Worm (Caenorhabditis elegans) whole organism, mixed stage, embryonic: Measurements from ENCODE around the gene F55C5.10.

Source experiments
- ceh-43 ChIP-seq: fragments of 200-800 bp; sonication (Bioruptor generic); optimal IDR thresholded peaks from 2 replicates; lab custom pipeline; 2018; ENCODE audit warnings: mild to moderate bottlenecking, missing genetic modification characterization, moderate library complexity, missing compliant biosample characterization
- drap-1 ChIP-seq: fragments of 200-800 bp; sonication (Bioruptor generic); optimal IDR thresholded peaks from 3 replicates; lab custom pipeline; 2018; ENCODE audit warnings: mild to moderate bottlenecking, missing genetic modification characterization, missing compliant biosample characterization
- elt-3 ChIP-seq: fragments of 150-350 bp; optimal IDR thresholded peaks from 2 replicates; lab custom pipeline; 2014; ENCODE audit warnings: missing biosample characterization, missing genetic modification characterization
- flh-1 ChIP-seq: fragments of 200-800 bp; sonication (Bioruptor generic); optimal IDR thresholded peaks from 2 replicates; lab custom pipeline; 2018; ENCODE audit warnings: mild to moderate bottlenecking, missing genetic modification characterization, moderate library complexity, missing compliant biosample characterization
- ham-2 ChIP-seq: fragments of 200-800 bp; sonication (Bioruptor generic); optimal IDR thresholded peaks from 2 replicates; lab custom pipeline; 2018; ENCODE audit warnings: mild to moderate bottlenecking, missing genetic modification characterization, missing compliant biosample characterization
- mls-2 ChIP-seq: sonication (generic microtip); optimal IDR thresholded peaks from 2 replicates; lab custom pipeline; 2016; ENCODE audit warnings: mild to moderate bottlenecking, missing genetic modification characterization, moderate library complexity, missing compliant biosample characterization
- nhr-28 ChIP-seq: fragments of 150-350 bp; optimal IDR thresholded peaks from 2 replicates; lab custom pipeline; 2014; ENCODE audit warnings: missing biosample characterization, missing genetic modification characterization
- pha-4 ChIP-seq: fragments of 150-350 bp; optimal IDR thresholded peaks from 2 replicates; lab custom pipeline; 2018; ENCODE audit warnings: missing biosample characterization, missing genetic modification reagents, missing genetic modification characterization
- sem-2 ChIP-seq: fragments of 200-800 bp; sonication (Bioruptor generic); optimal IDR thresholded peaks from 2 replicates; lab custom pipeline; 2018; ENCODE audit warnings: mild to moderate bottlenecking, missing genetic modification characterization, missing compliant biosample characterization
- snpc-4 ChIP-seq: fragments of 150-350 bp; optimal IDR thresholded peaks from 2 replicates; lab custom pipeline; 2014; ENCODE audit warnings: missing biosample characterization, missing genetic modification characterization
- unc-120 ChIP-seq: sonication (generic microtip); optimal IDR thresholded peaks from 2 replicates; lab custom pipeline; 2017; ENCODE audit warnings: missing genetic modification characterization, missing compliant biosample characterization; ENCODE audit not compliant: poor library complexity, severe bottlenecking
- unc-62 ChIP-seq: fragments of 150-350 bp; optimal IDR thresholded peaks from 2 replicates; lab custom pipeline; 2014; ENCODE audit warnings: missing biosample characterization, missing genetic modification reagents, missing genetic modification characterization
- ztf-11 ChIP-seq: fragments of 150-350 bp; optimal IDR thresholded peaks from 2 replicates; lab custom pipeline; 2014; ENCODE audit warnings: missing biosample characterization, missing genetic modification characterization

ce11 chrV:12269272-12269767 is 14.0 kb upstream of the F55C5.10 start, which contains the start of gene twk-24:
- no peak for TF ChIP-seq nhr-28 (tag; lab: Kevin White, UChicago)
- no peak for TF ChIP-seq ham-2 (GFP tag; lab: Kevin White, UChicago)
- TF ChIP-seq elt-3 (tag; lab: Kevin White, UChicago): no peak
- TF ChIP-seq mls-2: no peak
- TF ChIP-seq ztf-11 (tag; lab: Kevin White, UChicago): no peak
- no peak for TF ChIP-seq sem-2
- no peak for TF ChIP-seq unc-62 (GFP tag; lab: Kevin White, UChicago)
- TF ChIP-seq snpc-4 (tag; lab: Kevin White, UChicago): no peak
- no peak for TF ChIP-seq unc-120 (tag; lab: Kevin White, UChicago)
- no peak for TF ChIP-seq drap-1 (GFP tag; lab: Kevin White, UChicago)
- TF ChIP-seq pha-4 (tag; lab: Kevin White, UChicago): no peak
- no peak for TF ChIP-seq flh-1 (GFP tag; lab: Kevin White, UChicago)
- no peak for TF ChIP-seq ceh-43
